Worm (Caenorhabditis elegans): Measurements from ENCODE around the gene ooc-5.

Gene ooc-5

ce11 chrII:9028096-9028495 is 35.1 kb downstream of the ooc-5 start (continued):
- TF ChIP-seq attf-3 (GFP tag; conservative IDR thresholded peaks at IDR 0.05) (no peak), nhr-80 (tag; optimal IDR thresholded peaks at IDR 0.05) (no peak), K11D2.4 (GFP tag; IDR thresholded peaks at IDR 0.05) (no peak), athp-1 (tag; optimal IDR thresholded peaks at IDR 0.05) (no peak)

ce11 chrII:9029218-9029672 is 36.3 kb downstream of the ooc-5 start, which contains the start of gene F37B12.1:
F37B12.1 (minus strand) TSS chrII:9029268.
- no peak for TF ChIP-seq dox-1 (GFP tag; IDR thresholded peaks at IDR 0.05)
- 0 out of 2 replicates have a peak, but pooled peaks have one; percentile 44 for TF ChIP-seq F37B4.10 (GFP tag; IDR thresholded peaks at IDR 0.05)

ce11 chrII:9031891-9032290 is 38.9 kb downstream of the ooc-5 start:
- TF ChIP-seq ztf-3 (GFP tag; optimal IDR thresholded peaks at IDR 0.05), result no peak
- no peak for TF ChIP-seq B0336.3 (GFP tag; IDR thresholded peaks at IDR 0.05)
- no peak for TF ChIP-seq aptf-2 (GFP tag; conservative IDR thresholded peaks at IDR 0.05)

- TF ChIP-seq mel-28 (tag; optimal IDR thresholded peaks at IDR 0.05; ENCODE audit: borderline replicate concordance) (no peak), aptf-2 (GFP tag; conservative IDR thresholded peaks at IDR 0.05) (no peak), ekl-4 (GFP tag; IDR thresholded peaks at IDR 0.05) (no peak)
These were observed 40.1 kb downstream of the ooc-5 start for ce11 chrII:9033034-9033433.

ce11 chrII:9038201-9038600 is 45.2 kb downstream of the ooc-5 start, which contains the start of gene gcs-1:
gcs-1 (minus strand) TSS chrII:9038301.
- TF ChIP-seq ztf-25 (GFP tag; IDR thresholded peaks at IDR 0.05), result no peak
- TF ChIP-seq ceh-91 (GFP tag; IDR thresholded peaks at IDR 0.05), result no peak
- no peak for TF ChIP-seq nhr-80 (tag; optimal IDR thresholded peaks at IDR 0.05)
- TF ChIP-seq bed-2 (GFP tag; IDR thresholded peaks at IDR 0.05), result no peak
- no peak for TF ChIP-seq madf-3 (GFP tag; IDR thresholded peaks at IDR 0.05)
- TF ChIP-seq hlh-26 (GFP tag; conservative IDR thresholded peaks at IDR 0.05), result no peak
- TF ChIP-seq B0035.1 (tag; optimal IDR thresholded peaks at IDR 0.05), result no peak
- no peak for TF ChIP-seq lin-40 (tag; optimal IDR thresholded peaks at IDR 0.05)
- no peak for TF ChIP-seq F49E8.2 (tag; optimal IDR thresholded peaks at IDR 0.05; ENCODE audit: insufficient read depth)
- TF ChIP-seq nhr-120 (GFP tag; IDR thresholded peaks at IDR 0.05), result no peak
- TF ChIP-seq lin-26 (GFP tag; IDR thresholded peaks at IDR 0.05), result no peak
- no peak for TF ChIP-seq ets-4 (GFP tag; optimal IDR thresholded peaks at IDR 0.05)

ce11 chrII:9038736-9039135 is 45.8 kb downstream of the ooc-5 start:
- TF ChIP-seq hsf-1 (GFP tag; IDR thresholded peaks at IDR 0.05) (no peak), lin-40 (tag; optimal IDR thresholded peaks at IDR 0.05) (no peak), B0261.1 (tag; optimal IDR thresholded peaks at IDR 0.05) (no peak), B0035.1 (tag; optimal IDR thresholded peaks at IDR 0.05) (no peak), F33H1.4 (GFP tag; IDR thresholded peaks at IDR 0.05) (no peak), fkh-3 (tag; optimal IDR thresholded peaks at IDR 0.05) (no peak), bed-1 (GFP tag; IDR thresholded peaks at IDR 0.05) (no peak), lsl-1 (GFP tag; optimal IDR thresholded peaks at IDR 0.05) (no peak), dpl-1 (GFP tag; optimal IDR thresholded peaks at IDR 0.05) (no peak), F10E7.11 (tag; optimal IDR thresholded peaks at IDR 0.05) (no peak), zim-3 (tag; optimal IDR thresholded peaks at IDR 0.05) (no peak), mes-4 (tag; optimal IDR thresholded peaks at IDR 0.05) (no peak), let-607 (tag; optimal IDR thresholded peaks at IDR 0.05) (no peak), F55B11.4 (tag; optimal IDR thresholded peaks at IDR 0.05; ENCODE audit: borderline replicate concordance, insufficient read depth) (no peak), D2030.7 (GFP tag; IDR thresholded peaks at IDR 0.05) (no peak)
